Worm (Caenorhabditis elegans): ENCODE measurements around the gene grsp-1.

DNA sequence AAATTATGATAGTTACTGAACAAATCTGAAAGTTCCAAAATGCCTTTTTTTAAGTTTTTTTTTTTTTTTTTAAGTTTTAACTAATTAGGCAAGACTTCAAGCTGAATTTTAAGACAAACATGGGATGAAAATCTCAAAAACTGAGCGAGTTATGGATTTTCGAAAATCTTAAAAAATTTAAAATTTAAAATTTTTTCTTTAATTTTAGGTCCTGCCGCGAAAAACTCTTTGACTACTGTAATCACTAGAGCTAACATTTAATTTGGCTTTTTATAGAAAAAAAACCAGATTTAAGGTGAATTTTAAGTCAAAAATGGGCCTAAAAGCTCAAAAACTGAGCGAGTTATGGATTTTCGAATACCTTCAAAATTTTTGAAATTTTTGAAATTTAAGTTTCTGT lies at the start of gene grsp-1:
- TF ChIP-seq elt-1 (tag; optimal IDR thresholded peaks at IDR 0.05) (no peak), ceh-82 (tag; optimal IDR thresholded peaks at IDR 0.05) (no peak), skn-1 (tag; optimal IDR thresholded peaks at IDR 0.05) (no peak), sea-2 (GFP tag; optimal IDR thresholded peaks at IDR 0.05) (no peak), tbx-2 (tag; optimal IDR thresholded peaks at IDR 0.05) (no peak), ztf-11 (tag; optimal IDR thresholded peaks at IDR 0.05) (no peak), nhr-237 (tag; optimal IDR thresholded peaks at IDR 0.05) (no peak)
